Worm (Caenorhabditis elegans) whole organism, L1 larva: Measurements from ENCODE around the gene C04G6.2.

ENCODE experiments used
- C04F5.9 ChIP-seq: sonication (generic microtip); optimal IDR thresholded peaks from 2 replicates; lab custom pipeline; 2016; ENCODE audit warnings: missing genetic modification characterization, missing compliant biosample characterization
- C16A3.4 ChIP-seq: fragments of 150-350 bp; optimal IDR thresholded peaks from 2 replicates; lab custom pipeline; 2014; ENCODE audit warnings: missing biosample characterization, missing genetic modification characterization
- C34B4.2 ChIP-seq: sonication (generic microtip); optimal IDR thresholded peaks from 2 replicates; lab custom pipeline; 2017; ENCODE audit warnings: mild to moderate bottlenecking, missing genetic modification characterization, missing compliant biosample characterization
- F16B12.6 ChIP-seq: fragments of 150-350 bp; optimal IDR thresholded peaks from 2 replicates; lab custom pipeline; 2014; ENCODE audit warnings: missing biosample characterization, missing genetic modification characterization
- Y116A8C.19 ChIP-seq: sonication (generic microtip); optimal IDR thresholded peaks from 2 replicates; lab custom pipeline; 2016; ENCODE audit warnings: missing compliant biosample characterization, missing genetic modification characterization, borderline replicate concordance
- aha-1 ChIP-seq: fragments of 150-350 bp; optimal IDR thresholded peaks from 2 replicates; lab custom pipeline; 2014; ENCODE audit warnings: missing biosample characterization, missing genetic modification characterization
- aly-2 ChIP-seq: fragments of 150-350 bp; optimal IDR thresholded peaks from 2 replicates; lab custom pipeline; 2014; ENCODE audit warnings: missing biosample characterization, missing genetic modification characterization
- blmp-1 ChIP-seq: fragments of 150-350 bp; optimal IDR thresholded peaks from 2 replicates; lab custom pipeline; 2014; ENCODE audit warnings: missing biosample characterization, missing genetic modification characterization
- ceh-8 ChIP-seq: fragments of 200-800 bp; sonication (Bioruptor generic); optimal IDR thresholded peaks from 2 replicates; lab custom pipeline; 2018; ENCODE audit warnings: mild to moderate bottlenecking, missing genetic modification characterization, moderate library complexity, missing compliant biosample characterization
- ceh-82 ChIP-seq, 3 experiments: fragments of 150-350 bp in 1 of 3; sonication (generic microtip) in 2 of 3; optimal IDR thresholded peaks; 2 replicates each; lab custom pipeline; 2014 to 2017; ENCODE audit warnings: missing biosample characterization in 3 of 3, missing genetic modification characterization in 3 of 3
- ceh-90 ChIP-seq: sonication (generic microtip); optimal IDR thresholded peaks from 2 replicates; lab custom pipeline; 2016; ENCODE audit warnings: missing genetic modification characterization, missing compliant biosample characterization
- ces-1 ChIP-seq: fragments of 150-350 bp; optimal IDR thresholded peaks from 2 replicates; lab custom pipeline; 2014; ENCODE audit warnings: missing biosample characterization, missing genetic modification reagents, missing genetic modification characterization
- dpl-1 ChIP-seq, 3 experiments: fragments of 150-350 bp in 2 of 3; sonication (generic microtip) in 1 of 3; optimal IDR thresholded peaks; 2 replicates each; lab custom pipeline; 2014 to 2017; ENCODE audit warnings: missing biosample characterization in 3 of 3, missing genetic modification characterization in 3 of 3, missing genetic modification reagents in 3 of 3
- efl-1 ChIP-seq, 4 experiments: fragments of 150-350 bp; optimal IDR thresholded peaks in 3 of 4; peaks in 1 of 4; 1 replicate in 1 of 4; 2 replicates in 3 of 4; lab custom pipeline; 2014; ENCODE audit warnings: missing biosample characterization in 2 of 4, missing genetic modification characterization in 2 of 4, missing genetic modification reagents in 2 of 4
- egl-27 ChIP-seq, 2 experiments: fragments of 150-350 bp in 1 of 2; sonication (generic microtip); optimal IDR thresholded peaks; 3 replicates each; lab custom pipeline; 2017 to 2018; ENCODE audit warnings: missing biosample characterization in 2 of 2, missing genetic modification characterization in 2 of 2, missing genetic modification reagents in 2 of 2
- elt-2 ChIP-seq: sonication (generic microtip); optimal IDR thresholded peaks from 2 replicates; lab custom pipeline; 2016; ENCODE audit warnings: missing genetic modification characterization, mild to moderate bottlenecking, inconsistent platforms, missing compliant biosample characterization, missing genetic modification reagents
- elt-3 ChIP-seq, 6 experiments: fragments of 150-350 bp in 1 of 6; sonication (generic microtip); optimal IDR thresholded peaks; 2 replicates each; lab custom pipeline; 2017 to 2018; ENCODE audit warnings: missing biosample characterization in 6 of 6, missing genetic modification characterization in 6 of 6, inconsistent platforms in 1 of 6
- grh-1 ChIP-seq: fragments of 200-800 bp; sonication (Bioruptor generic); IDR thresholded peaks from 2 replicates; pipeline ENCODE4 v1.3.6; 2022; ENCODE audit warnings: missing genetic modification reagents, missing genetic modification characterization, missing compliant biosample characterization
- isw-1 ChIP-seq: fragments of 200-800 bp; sonication (Bioruptor generic); IDR thresholded peaks from 2 replicates; pipeline ENCODE4 v1.3.6; 2022; ENCODE audit warnings: missing genetic modification characterization, missing compliant biosample characterization
- lin-13 ChIP-seq: fragments of 150-350 bp; optimal IDR thresholded peaks from 2 replicates; lab custom pipeline; 2014; ENCODE audit warnings: missing biosample characterization, missing genetic modification reagents, missing genetic modification characterization
- lin-14 ChIP-seq: fragments of 200-800 bp; sonication (Bioruptor generic); optimal IDR thresholded peaks from 2 replicates; lab custom pipeline; 2018; ENCODE audit warnings: mild to moderate bottlenecking, missing genetic modification characterization, moderate library complexity, missing compliant biosample characterization
- lin-15B ChIP-seq: fragments of 150-350 bp; sonication (generic microtip); optimal IDR thresholded peaks from 3 replicates; lab custom pipeline; 2014; ENCODE audit warnings: missing biosample characterization, missing genetic modification characterization
- lin-35 ChIP-seq, 2 experiments: fragments of 150-350 bp; optimal IDR thresholded peaks; 2 replicates each; lab custom pipeline; 2014; ENCODE audit warnings: missing biosample characterization in 2 of 2, missing genetic modification characterization in 2 of 2, missing genetic modification reagents in 2 of 2
- lir-3 ChIP-seq: sonication (generic microtip); optimal IDR thresholded peaks from 2 replicates; lab custom pipeline; 2016; ENCODE audit warnings: mild to moderate bottlenecking, missing genetic modification characterization, moderate library complexity, missing compliant biosample characterization; ENCODE audit not compliant: poor library complexity
- lsy-2 ChIP-seq, 2 experiments: fragments of 150-350 bp; optimal IDR thresholded peaks; 2 replicates each; lab custom pipeline; 2014; ENCODE audit warnings: missing biosample characterization in 2 of 2, missing genetic modification characterization in 2 of 2
- mdl-1 ChIP-seq, 2 experiments: fragments of 150-350 bp; optimal IDR thresholded peaks; 2 replicates each; lab custom pipeline; 2014 to 2017; ENCODE audit warnings: missing biosample characterization in 2 of 2, missing genetic modification characterization in 2 of 2, inconsistent platforms in 1 of 2
- mep-1 ChIP-seq: fragments of 150-350 bp; optimal IDR thresholded peaks from 2 replicates; lab custom pipeline; 2014; ENCODE audit warnings: missing biosample characterization, missing genetic modification characterization
- nhr-19 ChIP-seq: fragments of 200-800 bp; sonication (Bioruptor generic); conservative IDR thresholded peaks from 2 replicates; pipeline ENCODE4 v1.3.6; 2022; ENCODE audit warnings: missing genetic modification characterization, missing compliant biosample characterization
- nhr-20 ChIP-seq: sonication (generic microtip); optimal IDR thresholded peaks from 2 replicates; lab custom pipeline; 2016; ENCODE audit warnings: mild to moderate bottlenecking, missing genetic modification characterization, missing compliant biosample characterization
- nhr-47 ChIP-seq: sonication (generic microtip); optimal IDR thresholded peaks from 2 replicates; lab custom pipeline; 2016; ENCODE audit warnings: mild to moderate bottlenecking, missing genetic modification characterization, moderate library complexity, missing compliant biosample characterization
- nhr-71 ChIP-seq: sonication (generic microtip); optimal IDR thresholded peaks from 2 replicates; lab custom pipeline; 2016; ENCODE audit warnings: mild to moderate bottlenecking, missing genetic modification characterization, moderate library complexity, missing compliant biosample characterization
- nhr-77 ChIP-seq: fragments of 150-350 bp; optimal IDR thresholded peaks from 2 replicates; lab custom pipeline; 2014; ENCODE audit warnings: missing biosample characterization, missing genetic modification characterization
- nhr-84 ChIP-seq: sonication (generic microtip); optimal IDR thresholded peaks from 2 replicates; lab custom pipeline; 2017; ENCODE audit warnings: missing biosample characterization, missing genetic modification characterization
- nhr-85 ChIP-seq: sonication (generic microtip); peaks from one replicate; lab custom pipeline; 2016; ENCODE audit warnings: missing genetic modification characterization, inconsistent platforms, missing compliant biosample characterization
- nhr-90 ChIP-seq: sonication (generic microtip); optimal IDR thresholded peaks from 2 replicates; lab custom pipeline; 2016; ENCODE audit warnings: mild to moderate bottlenecking, missing genetic modification characterization, missing compliant biosample characterization; ENCODE audit not compliant: poor library complexity
- rnt-1 ChIP-seq: sonication (generic microtip); optimal IDR thresholded peaks from 2 replicates; lab custom pipeline; 2016; ENCODE audit warnings: mild to moderate bottlenecking, missing genetic modification characterization, moderate library complexity, missing compliant biosample characterization
- skn-1 ChIP-seq: fragments of 150-350 bp; optimal IDR thresholded peaks from 2 replicates; lab custom pipeline; 2014; ENCODE audit warnings: missing biosample characterization, missing genetic modification characterization
- snpc-4 ChIP-seq: fragments of 150-350 bp; optimal IDR thresholded peaks from 2 replicates; lab custom pipeline; 2014; ENCODE audit warnings: missing biosample characterization, missing genetic modification characterization
- snu-23 ChIP-seq: sonication (generic microtip); optimal IDR thresholded peaks from 2 replicates; lab custom pipeline; 2016; ENCODE audit warnings: missing genetic modification characterization, missing compliant biosample characterization
- sox-4 ChIP-seq: sonication (generic microtip); optimal IDR thresholded peaks from 2 replicates; lab custom pipeline; 2016; ENCODE audit warnings: missing genetic modification characterization, missing compliant biosample characterization
- sup-37 ChIP-seq: fragments of 200-800 bp; sonication (Bioruptor generic); optimal IDR thresholded peaks from 2 replicates; lab custom pipeline; 2018; ENCODE audit warnings: mild to moderate bottlenecking, missing genetic modification characterization, missing compliant biosample characterization
- swsn-7 ChIP-seq: sonication (generic microtip); optimal IDR thresholded peaks from 2 replicates; lab custom pipeline; 2016; ENCODE audit warnings: missing genetic modification characterization, missing compliant biosample characterization
- tbx-2 ChIP-seq: sonication (generic microtip); optimal IDR thresholded peaks from 2 replicates; lab custom pipeline; 2016; ENCODE audit warnings: missing genetic modification characterization, missing compliant biosample characterization
- unc-130 ChIP-seq: fragments of 150-350 bp; optimal IDR thresholded peaks from 2 replicates; lab custom pipeline; 2017; ENCODE audit warnings: missing biosample characterization, missing genetic modification characterization, inconsistent platforms
- xbp-1 ChIP-seq: sonication (generic microtip); optimal IDR thresholded peaks from 2 replicates; lab custom pipeline; 2016; ENCODE audit warnings: missing genetic modification characterization, missing compliant biosample characterization
- zip-4 ChIP-seq: fragments of 200-800 bp; sonication (Bioruptor generic); optimal IDR thresholded peaks from 2 replicates; lab custom pipeline; 2018; ENCODE audit warnings: mild to moderate bottlenecking, missing genetic modification characterization, moderate library complexity, missing compliant biosample characterization
- ztf-11 ChIP-seq, 2 experiments: sonication (generic microtip); optimal IDR thresholded peaks; 2 replicates each; lab custom pipeline; 2016 to 2017; ENCODE audit warnings: missing genetic modification characterization in 2 of 2, missing biosample characterization in 1 of 2, missing compliant biosample characterization in 1 of 2
- ztf-4 ChIP-seq: fragments of 150-350 bp; optimal IDR thresholded peaks from 2 replicates; lab custom pipeline; 2014; ENCODE audit warnings: missing biosample characterization, missing genetic modification characterization

Gene C04G6.2

DNA sequence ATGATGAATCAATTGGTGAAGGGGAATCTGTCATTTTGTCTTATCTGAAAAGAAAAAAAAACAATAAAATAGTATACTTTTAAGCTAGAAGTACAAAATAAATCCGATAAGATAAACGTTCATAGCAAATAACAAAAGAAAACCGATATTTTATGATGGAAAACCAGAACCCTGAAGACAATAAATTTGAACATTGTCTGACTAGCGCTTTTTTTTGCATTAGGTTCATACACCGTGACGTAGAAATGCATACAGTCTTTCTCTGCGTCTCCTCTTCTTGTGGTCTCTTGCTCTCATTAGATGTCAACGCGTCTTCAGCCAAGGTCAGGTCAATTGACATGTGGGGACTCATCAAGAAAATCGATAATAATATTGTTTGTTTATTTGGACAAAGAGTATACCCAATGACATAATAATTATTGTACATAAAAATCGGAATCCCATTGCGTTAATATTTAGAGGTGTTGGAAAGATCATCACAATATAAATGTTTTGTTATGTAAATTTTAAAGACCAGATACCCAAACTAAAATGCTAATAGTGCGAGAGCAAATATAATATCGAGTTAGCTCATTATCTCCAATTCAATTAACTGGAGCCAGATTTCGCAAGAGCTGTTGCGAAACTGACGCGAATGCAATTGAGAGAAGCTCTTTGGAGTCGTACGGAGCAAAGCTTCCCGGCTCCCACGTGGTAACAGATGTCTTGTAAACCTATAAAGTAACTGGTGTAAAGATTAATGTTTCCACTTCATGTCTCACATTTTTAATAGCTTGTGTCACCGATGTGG, 11.7 kb upstream of the C04G6.2 start, which contains the start of gene dsh-2:
TSS of gene dsh-2 (minus strand) at position 51 of the 790 bp plus-strand sequence.
- TF ChIP-seq Y116A8C.19 (tag; lab: Kevin White, UChicago) (no peak), mdl-1 (tag; optimal IDR thresholded peaks at IDR 0.05; lab: Kevin White, UChicago) (peak in 1 of 2 experiments; percentile 62), zip-4 (GFP tag; lab: Kevin White, UChicago) (no peak), ztf-4 (tag; lab: Kevin White, UChicago) (peak; percentile 21), C34B4.2 (tag; lab: Kevin White, UChicago) (no peak), nhr-85 (tag; lab: Kevin White, UChicago) (peak; percentile 91), aly-2 (peak; percentile 32), egl-27 (tag; optimal IDR thresholded peaks at IDR 0.05; lab: Kevin White, UChicago) (no peak), lin-13 (peak; percentile 32), nhr-84 (no peak), lir-3 (tag; lab: Kevin White, UChicago) (peak; percentile 17), xbp-1 (tag; lab: Kevin White, UChicago) (peak; percentile 42), nhr-90 (tag; lab: Kevin White, UChicago) (peak; percentile 63), sox-4 (no peak), F16B12.6 (tag; lab: Kevin White, UChicago) (peak; percentile 83), rnt-1 (tag; lab: Kevin White, UChicago) (peak; percentile 45), lin-35 (GFP tag; optimal IDR thresholded peaks at IDR 0.05; lab: Kevin White, UChicago) (peak; percentile 68 to 92), ces-1 (GFP tag; lab: Kevin White, UChicago) (no peak), elt-2 (tag; lab: Kevin White, UChicago) (peak; percentile 84), C16A3.4 (tag; lab: Kevin White, UChicago) (peak; percentile 52), tbx-2 (tag; lab: Kevin White, UChicago) (peak; percentile 43), lin-15B (tag; lab: Kevin White, UChicago) (peak; percentile 13), snu-23 (GFP tag; lab: Kevin White, UChicago) (peak; percentile 74), elt-3 (tag; optimal IDR thresholded peaks at IDR 0.05; lab: Kevin White, UChicago) (peak in 3 of 6 experiments; percentile 36 to 51 (median 41)), ceh-82 (tag; optimal IDR thresholded peaks at IDR 0.05; lab: Kevin White, UChicago) (peak in 1 of 3 experiments; percentile 15), efl-1 (optimal IDR thresholded peaks at IDR 0.05; lab: Kevin White, UChicago) (peak; percentile 72 to 82), efl-1 (GFP tag; optimal IDR thresholded peaks at IDR 0.05 in 1 of 2; lab: Kevin White, UChicago) (peak; percentile 82 to 98), lsy-2 (tag; optimal IDR thresholded peaks at IDR 0.05; lab: Kevin White, UChicago) (peak; percentile 72 to 76), aha-1 (no peak), blmp-1 (tag; lab: Kevin White, UChicago) (peak; percentile 69), swsn-7 (tag; lab: Kevin White, UChicago) (peak; percentile 40), nhr-20 (tag; lab: Kevin White, UChicago) (peak; percentile 70), unc-130 (tag; lab: Kevin White, UChicago) (peak; percentile 46), nhr-47 (tag; lab: Kevin White, UChicago) (peak; percentile 48), mep-1 (peak; percentile 91), nhr-19 (peak; percentile 30), lin-14 (peak; percentile 64), ztf-11 (tag; optimal IDR thresholded peaks at IDR 0.05; lab: Kevin White, UChicago) (peak in 1 of 2 experiments; percentile 10), nhr-77 (tag; lab: Kevin White, UChicago) (peak; percentile 32), nhr-71 (tag; lab: Kevin White, UChicago) (peak; percentile 62), sup-37 (GFP tag; lab: Kevin White, UChicago) (no peak), ceh-8 (GFP tag; lab: Kevin White, UChicago) (no peak), isw-1 (no peak), snpc-4 (no peak), C04F5.9 (tag; lab: Kevin White, UChicago) (no peak), dpl-1 (GFP tag; optimal IDR thresholded peaks at IDR 0.05; lab: Kevin White, UChicago) (peak; percentile 69 to 83 (median 81)), grh-1 (GFP tag; lab: Robert Waterston, UW) (peak; percentile 35; the same call in 1 of the 2 replicates), skn-1 (tag; lab: Kevin White, UChicago) (peak; percentile 9), ceh-90 (tag; lab: Kevin White, UChicago) (peak; percentile 10)
- TF ChIP-seq, all 84 proteins: peak for 35
